Worm (Caenorhabditis elegans): ENCODE data around the gene melo-3.

- no peak for TF ChIP-seq ama-1 (optimal IDR thresholded peaks at IDR 0.05)
- no peak for TF ChIP-seq ceh-82 (tag; optimal IDR thresholded peaks at IDR 0.05)
- no peak for TF ChIP-seq snpc-4 (tag; optimal IDR thresholded peaks at IDR 0.05)
- TF ChIP-seq skn-1 (tag; optimal IDR thresholded peaks at IDR 0.05): no peak
- TF ChIP-seq zag-1 (tag; optimal IDR thresholded peaks at IDR 0.05): no peak
- no peak for TF ChIP-seq nhr-237 (tag; optimal IDR thresholded peaks at IDR 0.05)
- TF ChIP-seq jun-1 (tag; optimal IDR thresholded peaks at IDR 0.05): no peak
- TF ChIP-seq ztf-4 (tag; optimal IDR thresholded peaks at IDR 0.05): no peak
- TF ChIP-seq aly-2 (tag; optimal IDR thresholded peaks at IDR 0.05): no peak
- no peak for TF ChIP-seq fos-1 (tag; optimal IDR thresholded peaks at IDR 0.05)
- no peak for TF ChIP-seq nhr-28 (tag; optimal IDR thresholded peaks at IDR 0.05)
- no peak for TF ChIP-seq nhr-76 (tag; optimal IDR thresholded peaks at IDR 0.05)
- no peak for TF ChIP-seq egl-27 (tag; optimal IDR thresholded peaks at IDR 0.05)
These were observed 31.7 kb upstream of the melo-3 start, which contains the start of gene dnj-3 for ce11 chrV:15068378-15068777.

Data from whole organism, L3 larva.